Fruit fly (Drosophila melanogaster) whole organism, embryonic: ENCODE results near the gene CG14803.

Experiments used
- B-H2 ChIP-seq: fragments of 200-800 bp; sonication (Bioruptor generic); optimal IDR thresholded peaks from 2 replicates; lab custom pipeline; 2018; ENCODE audit warnings: missing biosample characterization, mild to moderate bottlenecking, missing genetic modification characterization
- BEAF-32 ChIP-seq: fragments of 200-800 bp; sonication (Bioruptor generic); optimal IDR thresholded peaks from 3 replicates; lab custom pipeline; 2017; ENCODE audit warnings: missing biosample characterization, missing genetic modification characterization, mild to moderate bottlenecking, moderate library complexity, missing genetic modification reagents
- BtbVII ChIP-seq: fragments of 200-800 bp; sonication (Bioruptor generic); optimal IDR thresholded peaks from 3 replicates; lab custom pipeline; 2017; ENCODE audit warnings: missing biosample characterization, mild to moderate bottlenecking, missing genetic modification characterization
- CG11398 ChIP-seq: fragments of 200-800 bp; sonication (Bioruptor generic); optimal IDR thresholded peaks from 2 replicates; lab custom pipeline; 2016; ENCODE audit warnings: missing biosample characterization, missing genetic modification characterization
- CG11696 ChIP-seq: fragments of 200-800 bp; sonication (Bioruptor generic); IDR thresholded peaks from 2 replicates; pipeline ENCODE4 v1.3.6; 2022; ENCODE audit warnings: missing biosample characterization, missing genetic modification characterization
- CG12071 ChIP-seq: fragments of 200-800 bp; sonication (Bioruptor generic); optimal IDR thresholded peaks from 3 replicates; lab custom pipeline; 2018; ENCODE audit warnings: missing biosample characterization, mild to moderate bottlenecking, missing genetic modification characterization
- CG1603 ChIP-seq: fragments of 200-800 bp; sonication (Bioruptor generic); optimal IDR thresholded peaks from 2 replicates; lab custom pipeline; 2019; ENCODE audit warnings: missing biosample characterization, mild to moderate bottlenecking, missing genetic modification characterization, moderate library complexity
- CG2678 ChIP-seq: fragments of 200-800 bp; sonication (Bioruptor generic); optimal IDR thresholded peaks from 3 replicates; lab custom pipeline; 2019; ENCODE audit warnings: missing biosample characterization, mild to moderate bottlenecking, missing genetic modification characterization, moderate library complexity
- CG2875 ChIP-seq: fragments of 200-800 bp; sonication (Bioruptor generic); optimal IDR thresholded peaks from 2 replicates; lab custom pipeline; 2017; ENCODE audit warnings: missing biosample characterization, mild to moderate bottlenecking, missing genetic modification characterization, missing genetic modification reagents
- CG31441 ChIP-seq: fragments of 200-800 bp; sonication (Bioruptor generic); IDR thresholded peaks from 2 replicates; pipeline ENCODE4 v1.3.6; 2022; ENCODE audit warnings: missing biosample characterization, missing genetic modification characterization
- CG33557 ChIP-seq: fragments of 200-800 bp; sonication (Bioruptor generic); optimal IDR thresholded peaks from 2 replicates; lab custom pipeline; 2019; ENCODE audit warnings: missing biosample characterization, mild to moderate bottlenecking, missing genetic modification characterization, moderate library complexity
- CG3838 ChIP-seq: fragments of 200-800 bp; sonication (Bioruptor generic); optimal IDR thresholded peaks from 3 replicates; lab custom pipeline; 2016; ENCODE audit warnings: missing biosample characterization, missing genetic modification characterization
- CG7786 ChIP-seq: fragments of 200-800 bp; sonication (Bioruptor generic); optimal IDR thresholded peaks from 2 replicates; lab custom pipeline; 2016; ENCODE audit warnings: missing biosample characterization, missing genetic modification characterization
- CG7928 ChIP-seq: fragments of 200-800 bp; sonication (Bioruptor generic); optimal IDR thresholded peaks from 2 replicates; lab custom pipeline; 2017; ENCODE audit warnings: missing biosample characterization, mild to moderate bottlenecking, missing genetic modification characterization
- CG8290 ChIP-seq, 3 experiments: fragments of 200-800 bp; sonication (Bioruptor generic); optimal IDR thresholded peaks; 2 replicates each; lab custom pipeline; 2016 to 2019; ENCODE audit warnings: missing biosample characterization in 3 of 3, missing genetic modification characterization in 3 of 3, mild to moderate bottlenecking in 2 of 3, moderate library complexity in 1 of 3
- CG9727 ChIP-seq: fragments of 200-800 bp; sonication (Bioruptor generic); optimal IDR thresholded peaks from 3 replicates; lab custom pipeline; 2017; ENCODE audit warnings: missing biosample characterization, mild to moderate bottlenecking, missing genetic modification characterization
- Dad ChIP-seq: fragments of 200-800 bp; sonication (Bioruptor generic); optimal IDR thresholded peaks from 3 replicates; lab custom pipeline; 2016; ENCODE audit warnings: missing biosample characterization, missing genetic modification characterization
- Drgx ChIP-seq: fragments of 200-800 bp; sonication (Bioruptor generic); IDR thresholded peaks from 2 replicates; pipeline ENCODE4 v1.3.6; 2022; ENCODE audit warnings: missing biosample characterization, missing genetic modification characterization
- Eip74EF ChIP-seq, 2 experiments: fragments of 200-800 bp in 1 of 2; fragments of >200 bp in 1 of 2; sonication (Bioruptor generic) in 1 of 2; optimal IDR thresholded peaks; 2 replicates each; lab custom pipeline; 2017 to 2019; ENCODE audit warnings: missing biosample characterization in 2 of 2, missing genetic modification characterization in 2 of 2, mild to moderate bottlenecking in 1 of 2, moderate library complexity in 1 of 2
- HLH3B ChIP-seq: fragments of 200-800 bp; sonication (Bioruptor generic); IDR thresholded peaks from 2 replicates; pipeline ENCODE4 v1.3.6; 2022; ENCODE audit warnings: missing biosample characterization, missing genetic modification characterization
- HLH4C ChIP-seq: fragments of 200-800 bp; sonication (Bioruptor generic); IDR thresholded peaks from 3 replicates; pipeline ENCODE4 v1.3.6; 2022; ENCODE audit warnings: missing biosample characterization, missing genetic modification characterization; ENCODE audit not compliant: partially characterized antibody
- Hey ChIP-seq: fragments of 200-800 bp; sonication (Bioruptor generic); optimal IDR thresholded peaks from 3 replicates; lab custom pipeline; 2018; ENCODE audit warnings: missing biosample characterization, mild to moderate bottlenecking, missing genetic modification characterization
- Hmx ChIP-seq: fragments of 200-800 bp; sonication (Bioruptor generic); optimal IDR thresholded peaks from 2 replicates; lab custom pipeline; 2016; ENCODE audit warnings: missing biosample characterization, missing genetic modification characterization
- Hr78 ChIP-seq, 2 experiments: fragments of 200-800 bp in 1 of 2; fragments of >200 bp in 1 of 2; sonication (Bioruptor generic) in 1 of 2; optimal IDR thresholded peaks; 2 replicates each; lab custom pipeline; 2017 to 2019; ENCODE audit warnings: missing biosample characterization in 2 of 2, missing genetic modification characterization in 2 of 2, mild to moderate bottlenecking in 1 of 2, moderate library complexity in 1 of 2
- Med ChIP-seq: fragments of 200-800 bp; sonication (Bioruptor generic); peaks from one replicate; lab custom pipeline; 2016; ENCODE audit warnings: missing biosample characterization, missing genetic modification characterization, mild to moderate bottlenecking, inconsistent platforms, moderate library complexity
- Ptx1 ChIP-seq: fragments of 200-800 bp; sonication (Bioruptor generic); IDR thresholded peaks from 2 replicates; pipeline ENCODE4 v1.3.6; 2022; ENCODE audit warnings: missing biosample characterization, missing genetic modification characterization
- Sox100B ChIP-seq: fragments of 200-800 bp; sonication (Bioruptor generic); optimal IDR thresholded peaks from 3 replicates; lab custom pipeline; 2018; ENCODE audit warnings: missing biosample characterization, mild to moderate bottlenecking, missing genetic modification characterization
- TFAM ChIP-seq: fragments of 200-800 bp; sonication (Bioruptor generic); optimal IDR thresholded peaks from 2 replicates; lab custom pipeline; 2017; ENCODE audit warnings: missing biosample characterization, missing genetic modification characterization, inconsistent platforms
- Usf ChIP-seq: fragments of 200-800 bp; sonication (Bioruptor generic); optimal IDR thresholded peaks from 2 replicates; lab custom pipeline; 2017; ENCODE audit warnings: missing genotype, missing biosample characterization, missing genetic modification characterization
- az2 ChIP-seq: fragments of 200-800 bp; sonication (Bioruptor generic); optimal IDR thresholded peaks from 3 replicates; lab custom pipeline; 2016; ENCODE audit warnings: missing biosample characterization, missing genetic modification characterization
- bigmax ChIP-seq: fragments of 200-800 bp; sonication (Bioruptor generic); optimal IDR thresholded peaks from 2 replicates; lab custom pipeline; 2018; ENCODE audit warnings: missing biosample characterization, mild to moderate bottlenecking, missing genetic modification characterization
- bsh ChIP-seq, 2 experiments: fragments of 200-800 bp; sonication (Bioruptor generic); optimal IDR thresholded peaks; 2 replicates each; lab custom pipeline; 2017 to 2018; ENCODE audit warnings: mild to moderate bottlenecking in 2 of 2, missing biosample characterization in 2 of 2, missing genetic modification characterization in 2 of 2, moderate library complexity in 1 of 2
- caup ChIP-seq: fragments of 200-800 bp; sonication (Bioruptor generic); optimal IDR thresholded peaks from 3 replicates; lab custom pipeline; 2017; ENCODE audit warnings: missing biosample characterization, mild to moderate bottlenecking, missing genetic modification characterization, moderate library complexity; ENCODE audit not compliant: severe bottlenecking
- chinmo ChIP-seq: fragments of 200-800 bp; sonication (Bioruptor generic); IDR thresholded peaks from 4 replicates; pipeline ENCODE4 v1.3.6; 2022; ENCODE audit warnings: missing biosample characterization, missing genetic modification characterization; ENCODE audit not compliant: partially characterized antibody
- exex ChIP-seq: fragments of 200-800 bp; sonication (Bioruptor generic); optimal IDR thresholded peaks from 4 replicates; lab custom pipeline; 2018; ENCODE audit warnings: missing biosample characterization, mild to moderate bottlenecking, missing genetic modification characterization, moderate library complexity
- fru ChIP-seq: fragments of >200 bp; optimal IDR thresholded peaks from 2 replicates; lab custom pipeline; 2017
- gsb ChIP-seq: fragments of 200-800 bp; sonication (Bioruptor generic); IDR thresholded peaks from 2 replicates; pipeline ENCODE4 v1.3.6; 2022; ENCODE audit warnings: missing biosample characterization, missing genetic modification characterization
- hb ChIP-seq: fragments of 200-800 bp; sonication (Bioruptor generic); IDR thresholded peaks from 3 replicates; pipeline ENCODE4 v1.3.6; 2022; ENCODE audit warnings: missing biosample characterization, missing genetic modification characterization; ENCODE audit not compliant: partially characterized antibody
- ken ChIP-seq: fragments of 200-800 bp; sonication (Bioruptor generic); IDR thresholded peaks from 3 replicates; pipeline ENCODE4 v1.3.6; 2022; ENCODE audit warnings: missing biosample characterization, missing genetic modification characterization
- nom ChIP-seq: fragments of 200-800 bp; sonication (Bioruptor generic); optimal IDR thresholded peaks from 2 replicates; lab custom pipeline; 2017; ENCODE audit warnings: missing biosample characterization, missing genetic modification characterization, mild to moderate bottlenecking, moderate library complexity, missing genetic modification reagents
- pb ChIP-seq: fragments of 200-800 bp; sonication (Bioruptor generic); optimal IDR thresholded peaks from 3 replicates; lab custom pipeline; 2016; ENCODE audit warnings: missing biosample characterization, missing genetic modification characterization
- salm ChIP-seq: fragments of 200-800 bp; sonication (Bioruptor generic); optimal IDR thresholded peaks from 2 replicates; lab custom pipeline; 2018; ENCODE audit warnings: missing biosample characterization, mild to moderate bottlenecking, missing genetic modification characterization
- sd ChIP-seq: fragments of 200-800 bp; sonication (Bioruptor generic); optimal IDR thresholded peaks from 3 replicates; lab custom pipeline; 2018; ENCODE audit warnings: missing biosample characterization, mild to moderate bottlenecking, missing genetic modification characterization, moderate library complexity
- sens-2 ChIP-seq: fragments of 200-800 bp; sonication (Bioruptor generic); IDR thresholded peaks from 2 replicates; pipeline ENCODE4 v1.3.6; 2022; ENCODE audit warnings: missing biosample characterization, missing genetic modification characterization
- shn ChIP-seq: fragments of 200-800 bp; sonication (Bioruptor generic); optimal IDR thresholded peaks from 3 replicates; lab custom pipeline; 2016; ENCODE audit warnings: missing biosample characterization, missing genetic modification characterization
- slbo ChIP-seq: fragments of 200-800 bp; sonication (Bioruptor generic); IDR thresholded peaks from 2 replicates; pipeline ENCODE4 v1.3.6; 2022; ENCODE audit warnings: missing biosample characterization, missing genetic modification characterization
- so ChIP-seq: fragments of 200-800 bp; sonication (Bioruptor generic); IDR thresholded peaks from 3 replicates; pipeline ENCODE4 v1.3.6; 2022; ENCODE audit warnings: missing biosample characterization, missing genetic modification characterization
- sr ChIP-seq: fragments of 200-800 bp; sonication (Bioruptor generic); IDR thresholded peaks from 3 replicates; pipeline ENCODE4 v1.3.6; 2022; ENCODE audit warnings: missing biosample characterization, missing genetic modification characterization
- tgo ChIP-seq: fragments of 200-800 bp; sonication (Bioruptor generic); IDR thresholded peaks from 3 replicates; pipeline ENCODE4 v1.3.6; 2022; ENCODE audit warnings: missing biosample characterization, missing genetic modification characterization
- yki ChIP-seq: fragments of >200 bp; optimal IDR thresholded peaks from 3 replicates; lab custom pipeline; 2018
- zf30C ChIP-seq: fragments of 200-800 bp; sonication (Bioruptor generic); optimal IDR thresholded peaks from 3 replicates; lab custom pipeline; 2018; ENCODE audit warnings: missing biosample characterization, mild to moderate bottlenecking, missing genetic modification characterization

The CG14803 gene

dm6 chrX:1840520-1840919 lies 28.1 kb upstream of the CG14803 start (continued):
- TF ChIP-seq HLH4C (GFP tag; lab: Robert Waterston, UW), result no peak
- peak in 1 of 2 experiments; percentile 28 for TF ChIP-seq bsh (GFP tag; optimal IDR thresholded peaks at IDR 0.05; lab: Kevin White, UChicago)
- TF ChIP-seq CG2875 (GFP tag; lab: Kevin White, UChicago), result no peak
- TF ChIP-seq Sox100B, result no peak
- no peak for TF ChIP-seq CG7928 (GFP tag; lab: Kevin White, UChicago)
- no peak for TF ChIP-seq Hmx
- TF ChIP-seq CG31441, result no peak
- TF ChIP-seq Dad (GFP tag; lab: Kevin White, UChicago), result no peak
- peak; percentile 16 for TF ChIP-seq CG9727 (GFP tag; lab: Kevin White, UChicago)
- no peak for TF ChIP-seq CG3838 (GFP tag; lab: Kevin White, UChicago)
- no peak for TF ChIP-seq CG11398
- no peak for TF ChIP-seq bigmax (GFP tag; lab: Kevin White, UChicago)
- no peak for TF ChIP-seq sens-2
- no peak for TF ChIP-seq sr
- TF ChIP-seq CG7786 (GFP tag; lab: Kevin White, UChicago), result no peak
- TF ChIP-seq Hr78 (GFP tag; optimal IDR thresholded peaks at IDR 0.05; lab: Kevin White, UChicago), result no peak
- no peak for TF ChIP-seq TFAM (GFP tag; lab: Kevin White, UChicago)
- TF ChIP-seq hb (GFP tag; lab: Robert Waterston, UW), result no peak
- no peak for TF ChIP-seq gsb (GFP tag; lab: Robert Waterston, UW)
- TF ChIP-seq zf30C, result no peak
- TF ChIP-seq CG11696 (GFP tag; lab: Robert Waterston, UW), result no peak
- peak; percentile 27; the same call in 1 of the 2 replicates for TF ChIP-seq Drgx (GFP tag; lab: Robert Waterston, UW)
- TF ChIP-seq so (GFP tag; lab: Robert Waterston, UW), result no peak
- no peak for TF ChIP-seq Ptx1 (GFP tag; lab: Robert Waterston, UW)
- no peak for TF ChIP-seq ken (GFP tag; lab: Robert Waterston, UW)
- no peak for TF ChIP-seq salm (tag; lab: Kevin White, UChicago)
- no peak for TF ChIP-seq sd (tag; lab: Kevin White, UChicago)
- peak; percentile 65 for TF ChIP-seq nom (GFP tag; lab: Kevin White, UChicago)
- TF ChIP-seq CG1603, result peak; percentile 3

dm6 chrX:1842875-1843274 lies 25.8 kb upstream of the CG14803 start:
- TF ChIP-seq slbo (GFP tag; lab: Robert Waterston, UW) (peak; percentile 11; the same call in 1 of the 2 replicates), Eip74EF (GFP tag; optimal IDR thresholded peaks at IDR 0.05; lab: Kevin White, UChicago) (peak in 1 of 2 experiments; percentile 88), CG12071 (GFP tag; lab: Kevin White, UChicago) (peak; percentile 8), az2 (no peak), tgo (GFP tag; lab: Robert Waterston, UW) (peak; percentile 16; the same call in 1 of the 3 replicates), BEAF-32 (GFP tag; lab: Kevin White, UChicago) (no peak), CG11696 (GFP tag; lab: Robert Waterston, UW) (no peak), chinmo (GFP tag; lab: Robert Waterston, UW) (0 out of 4 replicates have a peak, but pooled peaks have one; percentile 48), Usf (GFP tag; lab: Kevin White, UChicago) (no peak), CG33557 (no peak), CG8290 (GFP tag; optimal IDR thresholded peaks at IDR 0.05; lab: Kevin White, UChicago) (no peak), CG8290 (tag; optimal IDR thresholded peaks at IDR 0.05; lab: Kevin White, UChicago) (peak in 1 of 2 experiments; percentile 51), sd (tag; lab: Kevin White, UChicago) (peak; percentile 81), B-H2 (no peak), yki (lab: Kevin White, UChicago) (no peak), fru (no peak), caup (no peak), exex (peak; percentile 34), BtbVII (GFP tag; lab: Kevin White, UChicago) (peak; percentile 35), Med (GFP tag; lab: Kevin White, UChicago) (peak; percentile 87), pb (no peak), HLH3B (GFP tag; lab: Robert Waterston, UW) (no peak), CG2678 (peak; percentile 5), shn (peak; percentile 3), Hey (peak; percentile 10)
